Fruit fly (Drosophila melanogaster) whole organism, prepupa: ENCODE results near the gene Mnt.

ENCODE experiments used
- CG10669 ChIP-seq: fragments of 200-800 bp; sonication (Bioruptor generic); optimal IDR thresholded peaks from 3 replicates; lab custom pipeline; 2018; ENCODE audit warnings: missing biosample characterization, mild to moderate bottlenecking, missing genetic modification characterization, moderate library complexity
- CG11902 ChIP-seq: fragments of 200-800 bp; sonication (Bioruptor generic); optimal IDR thresholded peaks from 3 replicates; lab custom pipeline; 2016; ENCODE audit warnings: missing biosample characterization, missing genetic modification characterization
- CG16779 ChIP-seq: fragments of 200-800 bp; sonication (Bioruptor generic); optimal IDR thresholded peaks from 3 replicates; lab custom pipeline; 2017; ENCODE audit warnings: missing biosample characterization, mild to moderate bottlenecking, missing genetic modification characterization
- CG8632 ChIP-seq: fragments of 200-800 bp; sonication (Bioruptor generic); optimal IDR thresholded peaks from 3 replicates; lab custom pipeline; 2016; ENCODE audit warnings: missing biosample characterization, missing genetic modification characterization
- spab ChIP-seq: fragments of 200-800 bp; sonication (Bioruptor generic); optimal IDR thresholded peaks from 2 replicates; lab custom pipeline; 2017; ENCODE audit warnings: missing biosample characterization, mild to moderate bottlenecking, missing genetic modification characterization, missing genetic modification reagents

dm6 chrX:3742002-3742722, 70.6 kb downstream of the Mnt start:
- TF ChIP-seq CG10669 (GFP tag; lab: Kevin White, UChicago) (peak; percentile 98), CG8632 (GFP tag; lab: Kevin White, UChicago) (peak; percentile 99), CG16779 (tag; lab: Kevin White, UChicago) (peak; percentile 98), CG11902 (GFP tag; lab: Kevin White, UChicago) (peak; percentile 99), spab (GFP tag; lab: Kevin White, UChicago) (peak; percentile 98)
